Worm (Caenorhabditis elegans): ENCODE measurements around the gene F12A10.1.

The F12A10.1 gene

DNA sequence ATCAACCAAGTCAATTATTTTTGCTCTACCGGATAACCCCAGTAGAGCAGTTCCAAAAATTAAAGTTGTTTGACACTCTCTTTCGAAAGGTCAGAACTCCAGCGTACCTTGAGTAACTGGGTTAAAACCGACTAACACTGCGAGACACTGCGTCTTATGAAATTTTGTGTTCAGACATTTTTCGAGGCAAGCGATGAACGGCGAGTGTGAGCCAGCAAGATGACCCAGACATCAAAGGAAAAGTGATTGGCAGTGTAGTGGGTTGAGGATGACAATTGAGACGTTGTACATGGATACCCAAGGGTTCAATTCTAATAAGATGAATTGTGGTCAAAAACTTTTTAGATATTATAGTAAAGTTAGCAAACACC lies 47.8 kb downstream of the F12A10.1 start (continued):
- no peak for TF ChIP-seq zfp-2 (tag; optimal IDR thresholded peaks at IDR 0.05)
- peak; percentile 16; the same call in 1 of the 2 replicates for TF ChIP-seq pha-4 (GFP tag; IDR thresholded peaks at IDR 0.05)
- TF ChIP-seq pha-4 (tag; optimal IDR thresholded peaks at IDR 0.05), result no peak
- TF ChIP-seq hlh-11 (tag; optimal IDR thresholded peaks at IDR 0.05), result peak; percentile 77
- TF ChIP-seq attf-4 (tag; optimal IDR thresholded peaks at IDR 0.05), result no peak
- TF ChIP-seq ces-1 (GFP tag; optimal IDR thresholded peaks at IDR 0.05), result no peak
- TF ChIP-seq zip-11 (GFP tag; IDR thresholded peaks at IDR 0.05), result no peak
- TF ChIP-seq R02D3.7 (tag; optimal IDR thresholded peaks at IDR 0.05), result no peak
- no peak for TF ChIP-seq snpc-1.2 (GFP tag; IDR thresholded peaks at IDR 0.05)
- peak; percentile 48 for TF ChIP-seq aha-1 (tag)
- TF ChIP-seq mxl-2 (GFP tag; conservative IDR thresholded peaks at IDR 0.05), result peak; percentile 60; the same call in 1 of the 2 replicates
- TF ChIP-seq ceh-44 (GFP tag; IDR thresholded peaks at IDR 0.05), result no peak
- no peak for TF ChIP-seq nhr-76 (tag; optimal IDR thresholded peaks at IDR 0.05)
- no peak for TF ChIP-seq tra-1 (GFP tag; IDR thresholded peaks at IDR 0.05)

DNA sequence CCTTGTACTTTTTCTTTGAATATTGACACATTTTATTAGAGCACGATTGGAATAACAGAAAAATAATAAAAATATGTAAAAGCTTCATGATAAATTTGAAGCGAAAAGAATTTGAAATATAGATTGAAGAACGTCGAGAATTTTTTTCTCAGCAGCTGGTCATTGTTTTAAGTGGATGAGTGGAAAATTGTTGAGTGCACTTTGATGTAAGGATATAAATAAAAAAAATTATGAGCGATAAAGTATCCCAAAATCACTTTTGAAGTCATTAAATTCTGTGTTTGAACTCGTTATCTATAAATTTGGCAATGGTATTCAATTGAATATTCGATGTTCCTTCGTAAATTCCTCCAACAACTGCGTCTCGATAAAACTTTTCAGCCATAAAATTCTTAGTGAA lies 48.4 kb downstream of the F12A10.1 start, which contains the start of gene ins-13:
Gene ins-13, minus strand, starts transcription at position 101 of the 400 bp plus-strand sequence.
- no peak for TF ChIP-seq zfp-2 (tag; optimal IDR thresholded peaks at IDR 0.05)
- no peak for TF ChIP-seq nhr-102 (tag; optimal IDR thresholded peaks at IDR 0.05)
- no peak for TF ChIP-seq hmg-1.1 (GFP tag; IDR thresholded peaks at IDR 0.05)
- TF ChIP-seq lin-13 (GFP tag; optimal IDR thresholded peaks at IDR 0.05), result no peak
- no peak for TF ChIP-seq nhr-11 (tag; optimal IDR thresholded peaks at IDR 0.05)
- no peak for TF ChIP-seq lin-15B (tag; optimal IDR thresholded peaks at IDR 0.05)
- no peak for TF ChIP-seq F10B5.3 (tag; optimal IDR thresholded peaks at IDR 0.05)
- TF ChIP-seq lin-1 (GFP tag; IDR thresholded peaks at IDR 0.05), result no peak
- no peak for TF ChIP-seq nhr-237 (tag; optimal IDR thresholded peaks at IDR 0.05)
- no peak for TF ChIP-seq sdz-12 (GFP tag; optimal IDR thresholded peaks at IDR 0.05)
- TF ChIP-seq R02D3.7 (tag; optimal IDR thresholded peaks at IDR 0.05), result no peak
- TF ChIP-seq hlh-11 (tag; optimal IDR thresholded peaks at IDR 0.05), result no peak
- TF ChIP-seq F49E8.2 (tag; optimal IDR thresholded peaks at IDR 0.05; ENCODE audit: borderline replicate concordance), result no peak
- TF ChIP-seq mes-2 (tag; optimal IDR thresholded peaks at IDR 0.05; ENCODE audit: poor library complexity, severe bottlenecking), result no peak
- TF ChIP-seq F26F4.8 (GFP tag; conservative IDR thresholded peaks at IDR 0.05), result no peak
- no peak for TF ChIP-seq ceh-32 (tag; optimal IDR thresholded peaks at IDR 0.05; ENCODE audit: poor library complexity)
- TF ChIP-seq cey-2 (tag; optimal IDR thresholded peaks at IDR 0.05; ENCODE audit: borderline replicate concordance, insufficient read depth), result no peak
- no peak for TF ChIP-seq fos-1 (tag; optimal IDR thresholded peaks at IDR 0.05)
